Worm (Caenorhabditis elegans) whole organism, late embryonic: ENCODE measurements around the gene F58A4.2.

Experiments
- Y22D7AL.16 ChIP-seq: sonication (generic microtip); optimal IDR thresholded peaks from 2 replicates; lab custom pipeline; 2016; ENCODE audit warnings: missing genetic modification characterization, missing compliant biosample characterization
- ama-1 ChIP-seq: fragments of 150-350 bp; optimal IDR thresholded peaks from 2 replicates; lab custom pipeline; 2014
- eyg-1 ChIP-seq: sonication (generic microtip); optimal IDR thresholded peaks from 2 replicates; lab custom pipeline; 2016; ENCODE audit warnings: missing genotype, missing genetic modification characterization, missing compliant biosample characterization
- gmeb-2 ChIP-seq: sonication (generic microtip); optimal IDR thresholded peaks from 2 replicates; lab custom pipeline; 2016; ENCODE audit warnings: missing genetic modification characterization, inconsistent platforms, missing compliant biosample characterization
- hlh-13 ChIP-seq: fragments of 200-800 bp; sonication (Bioruptor generic); optimal IDR thresholded peaks from 2 replicates; lab custom pipeline; 2018; ENCODE audit warnings: mild to moderate bottlenecking, missing genetic modification characterization, missing compliant biosample characterization
- lin-11 ChIP-seq: fragments of 200-800 bp; sonication (Bioruptor generic); optimal IDR thresholded peaks from 2 replicates; lab custom pipeline; 2018; ENCODE audit warnings: mild to moderate bottlenecking, missing genetic modification characterization, missing compliant biosample characterization
- mec-3 ChIP-seq: sonication (generic microtip); optimal IDR thresholded peaks from 2 replicates; lab custom pipeline; 2016; ENCODE audit warnings: borderline replicate concordance, missing genetic modification characterization, missing compliant biosample characterization
- nhr-11 ChIP-seq: fragments of 150-350 bp; optimal IDR thresholded peaks from 2 replicates; lab custom pipeline; 2014; ENCODE audit warnings: missing biosample characterization, missing genetic modification characterization
- unc-42 ChIP-seq: sonication (generic microtip); optimal IDR thresholded peaks from 2 replicates; lab custom pipeline; 2016; ENCODE audit warnings: missing genotype, missing genetic modification characterization, missing compliant biosample characterization

DNA sequence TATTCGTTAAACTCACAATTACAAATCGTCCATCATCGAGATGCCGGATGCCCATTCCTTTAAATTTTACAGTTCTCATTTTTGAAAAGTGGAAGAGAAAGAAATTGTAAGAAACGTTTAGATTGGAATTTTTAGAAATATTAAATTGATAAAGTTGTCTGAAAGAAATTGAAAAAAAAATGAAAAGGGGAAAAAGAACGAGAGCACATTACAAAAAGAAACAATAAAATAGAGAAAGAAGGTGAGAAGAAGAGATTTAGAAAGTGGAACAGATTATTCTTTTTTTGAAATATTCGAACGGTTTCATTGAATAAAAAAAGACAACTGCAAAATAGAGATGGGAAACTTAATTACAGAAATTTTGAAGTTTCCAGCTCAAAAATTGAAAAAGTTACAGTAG, 39.4 kb downstream of the F58A4.2 start, which contains the start of gene C48B4.8:
- TF ChIP-seq unc-42 (tag; lab: Kevin White, UChicago) (no peak), gmeb-2 (tag; lab: Kevin White, UChicago) (no peak), mec-3 (tag; lab: Kevin White, UChicago) (no peak), hlh-13 (GFP tag; lab: Kevin White, UChicago) (no peak), eyg-1 (tag; lab: Kevin White, UChicago) (no peak), ama-1 (lab: Kevin White, UChicago) (no peak), lin-11 (no peak), Y22D7AL.16 (tag; lab: Kevin White, UChicago) (no peak), nhr-11 (tag; lab: Kevin White, UChicago) (no peak)
